Worm (Caenorhabditis elegans) whole organism, L1 larva: ENCODE measurements around the gene C27D6.11.

Experiments
- nhr-11 ChIP-seq: fragments of 150-350 bp; optimal IDR thresholded peaks from 2 replicates; lab custom pipeline; 2014; ENCODE audit warnings: missing biosample characterization, missing genetic modification characterization
- nhr-77 ChIP-seq: fragments of 150-350 bp; optimal IDR thresholded peaks from 2 replicates; lab custom pipeline; 2014; ENCODE audit warnings: missing biosample characterization, missing genetic modification characterization

DNA sequence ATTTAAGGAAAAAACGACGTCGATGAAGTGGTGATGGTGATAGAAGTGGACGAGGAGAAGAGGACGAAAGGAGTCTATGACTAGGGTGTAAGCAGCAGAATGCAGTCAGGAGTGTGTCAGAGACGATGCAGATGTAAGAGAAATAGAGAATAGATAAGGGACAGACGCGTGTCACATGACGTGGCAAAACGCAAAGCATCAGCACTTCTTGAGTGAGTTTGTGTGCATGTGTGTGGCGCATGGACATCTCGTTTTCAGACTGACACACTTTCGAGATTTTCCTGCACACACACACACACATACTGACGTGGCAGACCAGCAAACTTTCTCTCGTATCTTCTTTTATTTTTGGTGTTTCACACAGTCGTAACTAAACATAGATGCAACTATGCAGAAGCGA is 21.4 kb upstream of the C27D6.11 start:
- TF ChIP-seq nhr-77 (tag; lab: Kevin White, UChicago) (no peak), nhr-11 (no peak)
